Worm (Caenorhabditis elegans): ENCODE data around the gene dld-1.

dld-1 gene

ce11 chrIV:14437391-14437790, 26.9 kb upstream of the dld-1 start:
- TF ChIP-seq attf-6 (GFP tag; IDR thresholded peaks at IDR 0.05) (peak; percentile 67), C06A6.2 (GFP tag; conservative IDR thresholded peaks at IDR 0.05) (no peak), Y56A3A.18 (GFP tag; IDR thresholded peaks at IDR 0.05) (no peak), T26A5.8 (tag; optimal IDR thresholded peaks at IDR 0.05) (no peak), F52B5.7 (tag; optimal IDR thresholded peaks at IDR 0.05) (no peak), hrde-1 (tag; optimal IDR thresholded peaks at IDR 0.05; ENCODE audit: borderline replicate concordance) (no peak), snpc-4 (GFP tag; optimal IDR thresholded peaks at IDR 0.05) (no peak), snpc-4 (tag; optimal IDR thresholded peaks at IDR 0.05) (peak in 1 of 4 experiments; percentile 39), mxl-1 (tag; optimal IDR thresholded peaks at IDR 0.05) (no peak), nfya-2 (GFP tag; IDR thresholded peaks at IDR 0.05) (no peak), lsl-1 (GFP tag; optimal IDR thresholded peaks at IDR 0.05) (no peak), B0336.3 (GFP tag; IDR thresholded peaks at IDR 0.05) (no peak), lin-40 (tag; optimal IDR thresholded peaks at IDR 0.05) (no peak), F49E8.2 (tag; optimal IDR thresholded peaks at IDR 0.05; ENCODE audit: insufficient read depth) (no peak), mcd-1 (GFP tag; IDR thresholded peaks at IDR 0.05) (no peak), ztf-22 (GFP tag; optimal IDR thresholded peaks at IDR 0.05) (no peak)

ce11 chrIV:14444077-14444476, 20.2 kb upstream of the dld-1 start, which contains the start of gene tra-3:
tra-3 (minus strand) TSS chrIV:14444183.
- TF ChIP-seq ztf-22 (GFP tag; optimal IDR thresholded peaks at IDR 0.05): no peak
- TF ChIP-seq let-607 (tag; optimal IDR thresholded peaks at IDR 0.05): no peak
- no peak for TF ChIP-seq snpc-4 (GFP tag; optimal IDR thresholded peaks at IDR 0.05)
- peak in 3 of 4 experiments; percentile 67 to 90 (median 74) for TF ChIP-seq snpc-4 (tag; optimal IDR thresholded peaks at IDR 0.05)
- TF ChIP-seq attf-6 (GFP tag; IDR thresholded peaks at IDR 0.05): peak; percentile 57; the same call in 1 of the 2 replicates
- TF ChIP-seq atf-7 (tag; optimal IDR thresholded peaks at IDR 0.05): no peak
- TF ChIP-seq efl-1 (GFP tag; optimal IDR thresholded peaks at IDR 0.05): no peak
- TF ChIP-seq gei-17 (GFP tag; optimal IDR thresholded peaks at IDR 0.05): no peak
- TF ChIP-seq lin-40 (tag; optimal IDR thresholded peaks at IDR 0.05): no peak
- no peak for TF ChIP-seq snpc-3.4 (tag; optimal IDR thresholded peaks at IDR 0.05)

DNA sequence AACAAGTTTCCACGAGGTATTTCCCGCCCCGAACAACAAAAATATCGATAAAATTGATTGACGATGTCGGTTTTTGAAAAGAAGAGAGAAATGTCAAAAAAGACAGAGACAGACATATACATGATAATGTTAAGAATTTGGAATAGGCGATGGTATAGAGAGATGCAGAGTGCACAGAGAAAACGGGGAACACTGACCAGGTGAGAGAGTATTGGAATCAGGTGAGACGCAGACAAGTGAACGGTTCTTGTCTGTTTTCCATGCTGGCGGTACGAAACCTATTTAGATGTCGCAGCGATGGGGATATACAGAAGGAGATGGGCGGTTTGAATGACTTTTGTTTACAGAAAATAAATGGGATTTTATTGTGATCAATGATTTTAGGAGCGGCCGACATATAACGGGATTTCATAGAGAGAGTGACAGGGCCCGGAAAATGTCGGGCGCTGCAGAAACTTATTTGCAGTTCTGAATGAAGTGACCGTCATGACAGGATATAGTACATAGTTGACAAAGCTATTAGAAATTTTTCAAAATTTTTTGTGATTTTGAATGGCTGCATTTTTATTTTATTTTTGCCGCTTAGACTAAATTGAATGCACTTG, 19.0 kb upstream of the dld-1 start:
- TF ChIP-seq hlh-12 (tag; optimal IDR thresholded peaks at IDR 0.05) (no peak), F57A8.1 (GFP tag; optimal IDR thresholded peaks at IDR 0.05) (no peak), somi-1 (GFP tag; optimal IDR thresholded peaks at IDR 0.05) (no peak), nfyb-1 (GFP tag; IDR thresholded peaks at IDR 0.05) (no peak), lin-35 (GFP tag; optimal IDR thresholded peaks at IDR 0.05) (no peak), K12H6.12 (tag; optimal IDR thresholded peaks at IDR 0.05) (no peak), ccch-3 (GFP tag; optimal IDR thresholded peaks at IDR 0.05) (no peak), attf-5 (GFP tag; optimal IDR thresholded peaks at IDR 0.05) (peak; percentile 33), pha-4 (tag; optimal IDR thresholded peaks at IDR 0.05) (no peak), lin-40 (tag; optimal IDR thresholded peaks at IDR 0.05) (peak; percentile 38), ztf-26 (tag; optimal IDR thresholded peaks at IDR 0.05) (peak; percentile 13), F39B2.1 (GFP tag; IDR thresholded peaks at IDR 0.05) (no peak), madf-3 (GFP tag; IDR thresholded peaks at IDR 0.05) (no peak), ceh-79 (tag; optimal IDR thresholded peaks at IDR 0.05) (no peak), Y53G8AR.9 (GFP tag; conservative IDR thresholded peaks at IDR 0.05) (no peak), ets-4 (GFP tag; optimal IDR thresholded peaks at IDR 0.05) (no peak), snpc-4 (GFP tag; optimal IDR thresholded peaks at IDR 0.05) (no peak), snpc-4 (tag; optimal IDR thresholded peaks at IDR 0.05) (peak; percentile 72 to 92 (median 84)), F49E8.2 (tag; optimal IDR thresholded peaks at IDR 0.05; ENCODE audit: insufficient read depth) (no peak), ZK185.1 (tag; optimal IDR thresholded peaks at IDR 0.05; ENCODE audit: poor library complexity, severe bottlenecking) (no peak), lsl-1 (GFP tag; optimal IDR thresholded peaks at IDR 0.05) (no peak), Y53F4B.3 (GFP tag; IDR thresholded peaks at IDR 0.05) (no peak), madf-6 (GFP tag; IDR thresholded peaks at IDR 0.05) (no peak), hmg-1.2 (GFP tag; IDR thresholded peaks at IDR 0.05) (peak; percentile 96), B0336.3 (GFP tag; IDR thresholded peaks at IDR 0.05) (no peak), nhr-80 (tag; optimal IDR thresholded peaks at IDR 0.05) (peak; percentile 44), aptf-3 (GFP tag; IDR thresholded peaks at IDR 0.05) (no peak), snpc-1.3 (tag; optimal IDR thresholded peaks at IDR 0.05; ENCODE audit: insufficient read depth) (no peak)
